Worm (Caenorhabditis elegans) whole organism, L4 larva: ENCODE results near the gene lact-5.

ENCODE experiments used
- D1046.2 ChIP-seq: fragments of 200-800 bp; sonication (Bioruptor generic); IDR thresholded peaks from 2 replicates; pipeline ENCODE4 v1.3.6; 2022; ENCODE audit warnings: missing genetic modification characterization, missing compliant biosample characterization
- F44E2.7 ChIP-seq: fragments of 200-800 bp; sonication (Bioruptor generic); IDR thresholded peaks from 2 replicates; pipeline ENCODE4 v2.1.2; 2022; ENCODE audit warnings: missing genetic modification characterization, missing compliant biosample characterization
- Y105C5A.15 ChIP-seq: fragments of 200-800 bp; sonication (Bioruptor generic); IDR thresholded peaks from 2 replicates; pipeline ENCODE4 v1.3.6; 2022; ENCODE audit warnings: missing genetic modification characterization, missing compliant biosample characterization
- Y48G9A.11 ChIP-seq: fragments of 200-800 bp; sonication (Bioruptor generic); IDR thresholded peaks from 2 replicates; pipeline ENCODE4 v1.3.6; 2022; ENCODE audit warnings: missing genetic modification reagents, missing genetic modification characterization, missing compliant biosample characterization
- Y75B8A.6 ChIP-seq: fragments of 200-800 bp; sonication (Bioruptor generic); IDR thresholded peaks from 2 replicates; pipeline ENCODE4 v1.3.6; 2022; ENCODE audit warnings: missing genetic modification reagents, missing genetic modification characterization, missing compliant biosample characterization
- aha-1 ChIP-seq: fragments of 150-350 bp; peaks from one replicate; lab custom pipeline; 2014; ENCODE audit warnings: missing biosample characterization, missing genetic modification characterization
- attf-4 ChIP-seq: sonication (generic microtip); optimal IDR thresholded peaks from 3 replicates; lab custom pipeline; 2017; ENCODE audit warnings: missing biosample characterization, missing genetic modification characterization
- ceh-28 ChIP-seq: fragments of 150-350 bp; optimal IDR thresholded peaks from 2 replicates; lab custom pipeline; 2014; ENCODE audit warnings: missing biosample characterization, missing genetic modification reagents, missing genetic modification characterization
- ceh-32 ChIP-seq: sonication (generic microtip); optimal IDR thresholded peaks from 2 replicates; lab custom pipeline; 2016; ENCODE audit warnings: mild to moderate bottlenecking, missing genetic modification characterization, missing compliant biosample characterization; ENCODE audit not compliant: poor library complexity
- ceh-44 ChIP-seq: fragments of 200-800 bp; sonication (Bioruptor generic); IDR thresholded peaks from 2 replicates; pipeline ENCODE4 v1.3.6; 2022; ENCODE audit warnings: missing genetic modification reagents, missing genetic modification characterization, missing compliant biosample characterization
- ceh-82 ChIP-seq: sonication (generic microtip); optimal IDR thresholded peaks from 2 replicates; lab custom pipeline; 2017; ENCODE audit warnings: missing biosample characterization, missing genetic modification characterization
- ces-1 ChIP-seq: fragments of 150-350 bp; sonication (generic microtip); optimal IDR thresholded peaks from 4 replicates; lab custom pipeline; 2014; ENCODE audit warnings: missing biosample characterization, missing genetic modification reagents, missing genetic modification characterization
- cey-2 ChIP-seq: sonication (generic microtip); optimal IDR thresholded peaks from 3 replicates; lab custom pipeline; 2017; ENCODE audit warnings: missing genetic modification characterization, mild to moderate bottlenecking, missing compliant biosample characterization, antibody characterized with exemption, borderline replicate concordance; ENCODE audit not compliant: insufficient read depth
- daf-12 ChIP-seq: fragments of 150-350 bp; optimal IDR thresholded peaks from 2 replicates; lab custom pipeline; 2014; ENCODE audit warnings: missing biosample characterization, missing genetic modification reagents, missing genetic modification characterization
- daf-16 ChIP-seq, 3 experiments: sonication (generic microtip); optimal IDR thresholded peaks; 2 replicates each; lab custom pipeline; 2016 to 2017; ENCODE audit warnings: missing genetic modification characterization in 3 of 3, missing genetic modification reagents in 3 of 3, mild to moderate bottlenecking in 2 of 3, missing compliant biosample characterization in 2 of 3, missing biosample characterization in 1 of 3, moderate library complexity in 1 of 3
- dmd-6 ChIP-seq: fragments of 200-800 bp; sonication (Bioruptor generic); IDR thresholded peaks from 2 replicates; pipeline ENCODE4 v1.3.6; 2022; ENCODE audit warnings: missing genetic modification reagents, missing genetic modification characterization, missing compliant biosample characterization
- dmd-9 ChIP-seq: fragments of 200-800 bp; sonication (Bioruptor generic); IDR thresholded peaks from 2 replicates; pipeline ENCODE4 v1.3.6; 2022; ENCODE audit warnings: missing genetic modification reagents, missing genetic modification characterization, missing compliant biosample characterization
- dpl-1 ChIP-seq: fragments of 150-350 bp; optimal IDR thresholded peaks from 2 replicates; lab custom pipeline; 2014; ENCODE audit warnings: missing biosample characterization, missing genetic modification reagents, missing genetic modification characterization
- dve-1 ChIP-seq: sonication (generic microtip); optimal IDR thresholded peaks from 2 replicates; lab custom pipeline; 2017; ENCODE audit warnings: antibody characterized with exemption, mild to moderate bottlenecking, missing genetic modification characterization, missing compliant biosample characterization; ENCODE audit not compliant: insufficient read depth
- fkh-10 ChIP-seq: fragments of 150-350 bp; optimal IDR thresholded peaks from 2 replicates; lab custom pipeline; 2014; ENCODE audit warnings: missing biosample characterization, missing genetic modification reagents, missing genetic modification characterization
- hif-1 ChIP-seq, 2 experiments: sonication (generic microtip); optimal IDR thresholded peaks; 2 replicates each; lab custom pipeline; 2016 to 2017; ENCODE audit warnings: missing compliant biosample characterization in 2 of 2, missing genetic modification characterization in 2 of 2, missing genetic modification reagents in 2 of 2, missing genotype in 2 of 2, mild to moderate bottlenecking in 1 of 2
- hlh-11 ChIP-seq: fragments of 200-800 bp; sonication (Bioruptor generic); optimal IDR thresholded peaks from 2 replicates; lab custom pipeline; 2018; ENCODE audit warnings: mild to moderate bottlenecking, missing genetic modification characterization, missing compliant biosample characterization
- hlh-30 ChIP-seq: sonication (generic microtip); optimal IDR thresholded peaks from 2 replicates; lab custom pipeline; 2017; ENCODE audit warnings: antibody characterized with exemption, mild to moderate bottlenecking, missing genetic modification characterization, missing compliant biosample characterization; ENCODE audit not compliant: insufficient read depth
- jun-1 ChIP-seq: fragments of 150-350 bp; optimal IDR thresholded peaks from 2 replicates; lab custom pipeline; 2014; ENCODE audit warnings: missing biosample characterization, missing genetic modification reagents, missing genetic modification characterization
- lir-3 ChIP-seq: sonication (generic microtip); optimal IDR thresholded peaks from 2 replicates; lab custom pipeline; 2016; ENCODE audit warnings: mild to moderate bottlenecking, missing genetic modification characterization, missing compliant biosample characterization
- lsy-2 ChIP-seq, 2 experiments: fragments of 150-350 bp in 1 of 2; sonication (generic microtip) in 1 of 2; optimal IDR thresholded peaks; 2 replicates each; lab custom pipeline; 2014 to 2017; ENCODE audit warnings: missing biosample characterization in 2 of 2, missing genetic modification characterization in 2 of 2
- mdt-29 ChIP-seq: fragments of 200-800 bp; sonication (Bioruptor generic); IDR thresholded peaks from 2 replicates; pipeline ENCODE4 v1.3.6; 2022; ENCODE audit warnings: missing genetic modification reagents, missing genetic modification characterization, missing compliant biosample characterization
- mep-1 ChIP-seq: fragments of 150-350 bp; sonication (generic microtip); optimal IDR thresholded peaks from 3 replicates; lab custom pipeline; 2014; ENCODE audit warnings: missing biosample characterization, missing genetic modification characterization
- nhr-237 ChIP-seq: sonication (generic microtip); optimal IDR thresholded peaks from 2 replicates; lab custom pipeline; 2017; ENCODE audit warnings: missing biosample characterization, missing genetic modification characterization
- nhr-25 ChIP-seq: sonication (generic microtip); optimal IDR thresholded peaks from 2 replicates; lab custom pipeline; 2017; ENCODE audit warnings: missing genetic modification characterization, mild to moderate bottlenecking, missing compliant biosample characterization, antibody characterized with exemption, moderate library complexity, borderline replicate concordance; ENCODE audit not compliant: insufficient read depth
- nhr-48 ChIP-seq: sonication (generic microtip); optimal IDR thresholded peaks from 2 replicates; lab custom pipeline; 2016; ENCODE audit warnings: mild to moderate bottlenecking, missing genetic modification characterization, missing compliant biosample characterization
- nhr-76 ChIP-seq: fragments of 150-350 bp; optimal IDR thresholded peaks from 2 replicates; lab custom pipeline; 2014; ENCODE audit warnings: missing biosample characterization, missing genetic modification characterization
- nhr-77 ChIP-seq: fragments of 150-350 bp; optimal IDR thresholded peaks from 2 replicates; lab custom pipeline; 2014; ENCODE audit warnings: missing biosample characterization, missing genetic modification characterization
- pqm-1 ChIP-seq: sonication (generic microtip); optimal IDR thresholded peaks from 2 replicates; lab custom pipeline; 2017; ENCODE audit warnings: missing biosample characterization, missing genetic modification characterization
- rbr-2 ChIP-seq: sonication (generic microtip); optimal IDR thresholded peaks from 2 replicates; lab custom pipeline; 2016; ENCODE audit warnings: missing genotype, missing genetic modification characterization, missing compliant biosample characterization
- snpc-4 ChIP-seq: fragments of 150-350 bp; optimal IDR thresholded peaks from 2 replicates; lab custom pipeline; 2014; ENCODE audit warnings: missing biosample characterization, missing genetic modification characterization
- spr-1 ChIP-seq: sonication (generic microtip); optimal IDR thresholded peaks from 2 replicates; lab custom pipeline; 2016; ENCODE audit warnings: mild to moderate bottlenecking, missing genetic modification characterization, missing compliant biosample characterization
- spr-3 ChIP-seq: fragments of 200-800 bp; sonication (Bioruptor generic); optimal IDR thresholded peaks from 2 replicates; lab custom pipeline; 2018; ENCODE audit warnings: mild to moderate bottlenecking, missing genetic modification characterization, missing compliant biosample characterization
- unc-62 ChIP-seq, 3 experiments: fragments of 150-350 bp in 1 of 3; sonication (generic microtip); optimal IDR thresholded peaks in 2 of 3; peaks in 1 of 3; 1 replicate in 1 of 3; 2 replicates in 2 of 3; lab custom pipeline; 2014 to 2017; ENCODE audit warnings: missing biosample characterization in 3 of 3, missing genetic modification characterization in 3 of 3, missing genetic modification reagents in 3 of 3, missing genotype in 1 of 3
- vab-7 ChIP-seq: fragments of 200-800 bp; sonication (Bioruptor generic); IDR thresholded peaks from 2 replicates; pipeline ENCODE4 v1.3.6; 2022; ENCODE audit warnings: missing genetic modification reagents, missing genetic modification characterization, missing compliant biosample characterization
- zip-2 ChIP-seq: fragments of 150-350 bp; optimal IDR thresholded peaks from 2 replicates; lab custom pipeline; 2014; ENCODE audit warnings: missing biosample characterization, missing genetic modification characterization

The lact-5 gene

DNA sequence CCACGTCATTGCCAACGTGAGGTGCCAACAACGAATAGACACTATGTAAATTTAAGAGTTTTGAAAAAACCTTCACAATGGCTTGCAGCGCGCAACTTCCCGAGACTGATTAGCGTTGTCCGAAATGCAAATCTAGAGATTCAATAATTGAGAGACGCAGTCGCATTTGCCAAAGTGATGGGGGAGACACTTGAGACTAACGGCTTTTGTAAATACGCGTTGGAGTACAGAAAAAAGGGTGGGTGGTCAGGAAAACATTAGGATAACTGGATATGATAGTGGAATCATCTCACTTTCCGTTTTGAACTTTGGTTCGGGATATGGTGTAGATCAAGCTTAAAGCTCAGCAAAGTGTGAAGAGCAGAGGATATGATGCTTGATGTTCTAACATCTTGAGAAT lies 41.8 kb downstream of the lact-5 start:
- TF ChIP-seq dmd-9 (GFP tag; lab: Robert Waterston, UW) (no peak), nhr-76 (tag; lab: Kevin White, UChicago) (no peak), mep-1 (tag; lab: Kevin White, UChicago) (no peak), nhr-48 (no peak), cey-2 (no peak), dve-1 (tag; lab: Kevin White, UChicago) (no peak), mdt-29 (no peak), spr-3 (no peak)

DNA sequence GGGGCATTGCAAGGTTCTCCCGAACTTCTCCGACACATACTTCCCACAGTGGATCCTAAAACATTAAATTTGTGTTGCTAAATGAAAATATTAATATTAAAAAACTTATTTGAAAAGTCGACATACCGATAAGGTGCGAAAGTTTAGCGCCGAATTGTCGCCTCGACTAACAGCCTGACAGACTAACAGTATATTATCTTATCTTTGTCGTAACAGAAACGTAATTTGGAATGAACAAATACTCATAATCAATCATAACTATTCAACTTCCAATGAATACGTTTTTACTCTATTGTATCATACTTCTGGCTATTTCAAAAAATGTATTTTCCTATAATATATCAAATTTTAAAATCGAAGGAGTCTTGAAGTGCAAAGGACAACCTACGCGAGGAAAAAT lies 44.6 kb downstream of the lact-5 start, which contains the start of gene F26G1.11:
F26G1.11 (plus strand) TSS at position 205 of the 400 bp plus-strand sequence.
- TF ChIP-seq daf-16 (GFP tag; optimal IDR thresholded peaks at IDR 0.05; lab: Kevin White, UChicago) (no peak), daf-16 (tag; optimal IDR thresholded peaks at IDR 0.05; lab: Kevin White, UChicago) (peak; percentile 73), dve-1 (tag; lab: Kevin White, UChicago) (peak; percentile 62), vab-7 (GFP tag; lab: Robert Waterston, UW) (no peak), hlh-11 (tag; lab: Kevin White, UChicago) (peak; percentile 42), pqm-1 (tag; lab: Kevin White, UChicago) (peak; percentile 86), lsy-2 (tag; optimal IDR thresholded peaks at IDR 0.05; lab: Kevin White, UChicago) (no peak), hlh-30 (tag; lab: Kevin White, UChicago) (no peak)

DNA sequence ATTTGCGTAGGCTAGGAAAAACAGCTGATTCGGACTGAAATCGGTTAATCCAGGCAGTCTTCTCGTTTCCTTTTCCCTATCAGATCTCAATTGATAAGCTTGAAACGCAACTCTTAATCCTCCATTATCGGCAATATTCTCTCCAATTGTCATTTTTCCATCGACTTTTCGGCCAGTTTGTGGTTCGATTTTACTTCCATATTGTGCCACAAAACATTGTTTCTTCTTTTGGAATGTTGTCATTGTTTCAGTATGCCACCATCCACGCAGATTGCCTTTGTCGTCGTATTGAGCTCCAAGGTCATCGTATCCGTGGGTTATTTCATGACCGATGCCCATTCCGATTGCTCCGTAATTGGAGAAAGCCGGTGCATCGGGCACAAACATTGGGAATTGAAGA lies 45.7 kb downstream of the lact-5 start:
- TF ChIP-seq unc-62 (GFP tag; optimal IDR thresholded peaks at IDR 0.05 in 1 of 2; lab: Kevin White, UChicago) = peak in 1 of 2 experiments; percentile 96
- no peak for TF ChIP-seq unc-62 (tag; optimal IDR thresholded peaks at IDR 0.05; lab: Kevin White, UChicago)
- no peak for TF ChIP-seq nhr-237

DNA sequence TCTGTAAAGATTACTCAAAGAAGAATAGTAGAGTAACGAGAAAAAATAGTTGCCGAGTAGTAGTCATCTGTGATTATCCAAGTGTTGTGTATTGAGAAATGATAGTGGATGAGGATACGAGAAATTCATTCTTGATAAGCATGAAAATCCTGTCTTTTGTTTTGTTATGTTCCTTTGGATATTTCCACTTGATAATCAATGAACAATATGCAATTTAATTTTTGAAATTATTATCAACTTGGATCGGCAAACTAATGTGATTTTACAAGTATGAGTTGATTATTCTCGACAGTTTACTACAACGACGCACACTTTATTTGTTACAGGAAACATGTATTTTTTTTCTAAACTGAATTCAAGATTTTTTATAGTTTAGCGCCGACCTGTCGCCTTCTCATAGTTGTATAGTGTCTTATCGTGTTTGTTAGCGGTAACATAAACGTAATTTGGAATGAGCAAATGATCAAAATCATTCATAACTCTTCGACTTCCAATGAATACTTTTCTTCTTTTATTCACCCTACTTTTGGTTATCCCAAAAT lies 47.6 kb downstream of the lact-5 start, which contains the start of the genes F26G1.9 and F26G1.10:
F26G1.9 (minus strand) TSS at position 101 of the 542 bp plus-strand sequence.
F26G1.10 (plus strand) TSS at position 492 of the 542 bp plus-strand sequence.
- no peak for TF ChIP-seq dve-1 (tag; lab: Kevin White, UChicago)
- no peak for TF ChIP-seq zip-2
- TF ChIP-seq aha-1 = peak; percentile 22

DNA sequence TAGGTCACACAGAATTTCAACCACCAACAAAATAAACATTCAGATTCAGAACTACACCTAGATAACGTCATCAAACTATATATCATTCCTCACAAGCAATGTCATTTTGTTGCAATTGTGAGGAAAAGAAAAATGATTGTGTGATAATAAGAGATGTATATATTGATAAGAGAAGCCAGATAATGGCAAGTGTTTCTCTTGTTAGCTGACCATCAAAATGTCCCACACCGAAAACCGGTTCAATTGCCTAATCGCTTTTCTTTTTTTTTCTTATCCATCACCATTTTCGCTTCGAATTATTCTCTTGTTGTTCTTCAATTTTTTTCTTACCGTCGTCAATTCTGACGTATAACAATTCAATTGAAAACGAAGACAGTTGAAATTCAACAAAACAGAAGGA lies 49.1 kb downstream of the lact-5 start:
- TF ChIP-seq nhr-48 (peak; percentile 23), attf-4 (tag; lab: Kevin White, UChicago) (no peak), ceh-32 (tag; lab: Kevin White, UChicago) (no peak), aha-1 (peak; percentile 47), snpc-4 (tag; lab: Kevin White, UChicago) (no peak), dpl-1 (GFP tag; lab: Kevin White, UChicago) (no peak), ceh-44 (GFP tag; lab: Robert Waterston, UW) (no peak), fkh-10 (no peak), lir-3 (tag; lab: Kevin White, UChicago) (no peak), jun-1 (tag; lab: Kevin White, UChicago) (no peak), nhr-237 (no peak), Y75B8A.6 (GFP tag; lab: Robert Waterston, UW) (no peak), nhr-25 (tag; lab: Kevin White, UChicago) (peak; percentile 26), ceh-82 (tag; lab: Kevin White, UChicago) (no peak), F44E2.7 (GFP tag; lab: Robert Waterston, UW) (no peak), zip-2 (no peak), ceh-28 (tag; lab: Kevin White, UChicago) (no peak), vab-7 (GFP tag; lab: Robert Waterston, UW) (no peak), daf-12 (no peak), D1046.2 (GFP tag; lab: Robert Waterston, UW) (no peak), nhr-77 (tag; lab: Kevin White, UChicago) (no peak), ces-1 (no peak), dmd-6 (GFP tag; lab: Robert Waterston, UW) (no peak), Y105C5A.15 (no peak), spr-1 (no peak), hif-1 (tag; optimal IDR thresholded peaks at IDR 0.05; lab: Kevin White, UChicago) (no peak), Y48G9A.11 (no peak), rbr-2 (tag; lab: Kevin White, UChicago) (no peak), cey-2 (no peak), mep-1 (tag; lab: Kevin White, UChicago) (no peak)
